Worm (Caenorhabditis elegans): ENCODE measurements around the gene F56B3.11.

DNA sequence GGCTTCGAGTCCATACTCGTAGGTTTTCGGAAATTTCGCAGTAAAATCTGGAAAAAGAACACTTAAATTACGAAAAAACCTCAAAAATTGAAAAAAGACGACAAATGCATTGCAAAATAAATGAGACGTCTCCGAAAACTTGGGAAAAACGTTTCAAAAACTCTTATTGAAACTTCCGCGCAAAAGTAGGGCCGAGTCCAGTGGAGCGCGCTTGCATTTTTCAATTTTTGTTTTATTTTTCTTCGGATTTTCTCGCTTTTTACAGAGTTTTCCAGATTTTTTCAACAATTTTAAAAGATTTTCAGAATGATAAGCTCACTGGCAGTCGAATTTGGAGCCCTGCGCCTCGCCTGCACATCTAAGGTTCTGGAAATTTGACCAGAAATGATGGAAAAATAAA lies 23.4 kb downstream of the F56B3.11 start, which contains the start of gene mrpl-2:
- TF ChIP-seq tab-1 (GFP tag; IDR thresholded peaks at IDR 0.05): no peak
- TF ChIP-seq klf-2 (GFP tag; conservative IDR thresholded peaks at IDR 0.05): no peak
- TF ChIP-seq ztf-23 (GFP tag; IDR thresholded peaks at IDR 0.05): no peak
- TF ChIP-seq med-1 (GFP tag; optimal IDR thresholded peaks at IDR 0.05; ENCODE audit: insufficient read depth): no peak
